Worm (Caenorhabditis elegans) whole organism, L2 larva: ENCODE data around the gene B0496.1.

Experiments used
- C34F6.9 ChIP-seq: fragments of 150-350 bp; optimal IDR thresholded peaks from 2 replicates; lab custom pipeline; 2014; ENCODE audit warnings: missing biosample characterization, missing genetic modification characterization
- F13H6.1 ChIP-seq: sonication (generic microtip); optimal IDR thresholded peaks from 2 replicates; lab custom pipeline; 2016; ENCODE audit warnings: missing genetic modification characterization, missing compliant biosample characterization
- R02D3.7 ChIP-seq: fragments of 150-350 bp; optimal IDR thresholded peaks from 2 replicates; lab custom pipeline; 2014; ENCODE audit warnings: missing biosample characterization, missing genetic modification characterization
- Y55F3AM.14 ChIP-seq: fragments of 200-800 bp; sonication (Bioruptor generic); optimal IDR thresholded peaks from 2 replicates; lab custom pipeline; 2018; ENCODE audit warnings: mild to moderate bottlenecking, missing genetic modification characterization, missing compliant biosample characterization
- ZK546.5 ChIP-seq: sonication (generic microtip); optimal IDR thresholded peaks from 2 replicates; lab custom pipeline; 2017; ENCODE audit warnings: missing biosample characterization, missing genetic modification characterization
- aly-2 ChIP-seq: fragments of 150-350 bp; optimal IDR thresholded peaks from 2 replicates; lab custom pipeline; 2014; ENCODE audit warnings: missing biosample characterization, missing genetic modification characterization
- blmp-1 ChIP-seq: sonication (generic microtip); optimal IDR thresholded peaks from 2 replicates; lab custom pipeline; 2017; ENCODE audit warnings: missing genetic modification characterization, mild to moderate bottlenecking, missing compliant biosample characterization, antibody characterized with exemption, moderate library complexity; ENCODE audit not compliant: insufficient read depth
- crh-2 ChIP-seq: sonication (generic microtip); optimal IDR thresholded peaks from 2 replicates; lab custom pipeline; 2017; ENCODE audit warnings: missing biosample characterization, missing genetic modification characterization
- dmd-4 ChIP-seq: sonication (generic microtip); optimal IDR thresholded peaks from 2 replicates; lab custom pipeline; 2017; ENCODE audit warnings: missing biosample characterization, missing genetic modification characterization
- elt-1 ChIP-seq: fragments of 150-350 bp; optimal IDR thresholded peaks from 2 replicates; lab custom pipeline; 2014; ENCODE audit warnings: missing biosample characterization, missing genetic modification characterization
- elt-3 ChIP-seq: sonication (generic microtip); optimal IDR thresholded peaks from 2 replicates; lab custom pipeline; 2017; ENCODE audit warnings: missing biosample characterization, missing genetic modification characterization
- fos-1 ChIP-seq: fragments of 150-350 bp; optimal IDR thresholded peaks from 2 replicates; lab custom pipeline; 2014; ENCODE audit warnings: missing biosample characterization, missing genetic modification characterization
- gmeb-1 ChIP-seq: fragments of 150-350 bp; optimal IDR thresholded peaks from 2 replicates; lab custom pipeline; 2014; ENCODE audit warnings: missing biosample characterization, missing genetic modification characterization
- lsy-2 ChIP-seq, 2 experiments: fragments of 150-350 bp in 1 of 2; sonication (generic microtip) in 1 of 2; optimal IDR thresholded peaks; 2 replicates each; lab custom pipeline; 2014 to 2017; ENCODE audit warnings: missing biosample characterization in 2 of 2, missing genetic modification characterization in 2 of 2
- mab-5 ChIP-seq: fragments of 150-350 bp; optimal IDR thresholded peaks from 2 replicates; lab custom pipeline; 2014; ENCODE audit warnings: missing biosample characterization, missing genetic modification characterization
- mbf-1 ChIP-seq: sonication (generic microtip); optimal IDR thresholded peaks from 2 replicates; lab custom pipeline; 2017; ENCODE audit warnings: missing biosample characterization, missing genetic modification characterization
- mdl-1 ChIP-seq, 2 experiments: fragments of 150-350 bp in 1 of 2; sonication (generic microtip) in 1 of 2; optimal IDR thresholded peaks; 2 replicates each; lab custom pipeline; 2017; ENCODE audit warnings: missing biosample characterization in 2 of 2, missing genetic modification characterization in 2 of 2
- nhr-11 ChIP-seq: fragments of 150-350 bp; optimal IDR thresholded peaks from 2 replicates; lab custom pipeline; 2014; ENCODE audit warnings: missing biosample characterization, missing genetic modification characterization
- nhr-129 ChIP-seq: fragments of 150-350 bp; optimal IDR thresholded peaks from 2 replicates; lab custom pipeline; 2014; ENCODE audit warnings: missing biosample characterization, missing genetic modification characterization
- nhr-23 ChIP-seq: fragments of 150-350 bp; optimal IDR thresholded peaks from 2 replicates; lab custom pipeline; 2014; ENCODE audit warnings: missing biosample characterization, missing genetic modification reagents, missing genetic modification characterization
- nhr-6 ChIP-seq: fragments of 150-350 bp; optimal IDR thresholded peaks from 2 replicates; lab custom pipeline; 2014; ENCODE audit warnings: missing biosample characterization, missing genetic modification characterization
- nhr-77 ChIP-seq: fragments of 150-350 bp; optimal IDR thresholded peaks from 2 replicates; lab custom pipeline; 2014; ENCODE audit warnings: missing biosample characterization, missing genetic modification characterization
- peb-1 ChIP-seq: fragments of 150-350 bp; optimal IDR thresholded peaks from 2 replicates; lab custom pipeline; 2014; ENCODE audit warnings: missing biosample characterization, missing genetic modification characterization
- skn-1 ChIP-seq: sonication (generic microtip); optimal IDR thresholded peaks from 2 replicates; lab custom pipeline; 2017; ENCODE audit warnings: missing biosample characterization, missing genetic modification characterization
- sma-3 ChIP-seq: sonication (generic microtip); optimal IDR thresholded peaks from 2 replicates; lab custom pipeline; 2016; ENCODE audit warnings: missing genetic modification reagents, missing genetic modification characterization, missing compliant biosample characterization
- sma-9 ChIP-seq, 2 experiments: fragments of 150-350 bp in 1 of 2; sonication (generic microtip) in 1 of 2; optimal IDR thresholded peaks; 2 replicates each; lab custom pipeline; 2014 to 2016; ENCODE audit warnings: missing genetic modification characterization in 2 of 2, mild to moderate bottlenecking in 1 of 2, missing biosample characterization in 1 of 2, missing compliant biosample characterization in 1 of 2, missing genetic modification reagents in 1 of 2, moderate library complexity in 1 of 2
- snpc-4 ChIP-seq: fragments of 150-350 bp; optimal IDR thresholded peaks from 2 replicates; lab custom pipeline; 2014; ENCODE audit warnings: missing biosample characterization, missing genetic modification characterization
- unc-39 ChIP-seq: fragments of 150-350 bp; optimal IDR thresholded peaks from 2 replicates; lab custom pipeline; 2014; ENCODE audit warnings: missing biosample characterization, missing genetic modification characterization
- unc-62 ChIP-seq: fragments of 150-350 bp; optimal IDR thresholded peaks from 2 replicates; lab custom pipeline; 2014; ENCODE audit warnings: missing biosample characterization, missing genetic modification reagents, missing genetic modification characterization
- ztf-11 ChIP-seq: sonication (generic microtip); optimal IDR thresholded peaks from 2 replicates; lab custom pipeline; 2017; ENCODE audit warnings: missing biosample characterization, missing genetic modification characterization
- ztf-4 ChIP-seq: fragments of 150-350 bp; optimal IDR thresholded peaks from 2 replicates; lab custom pipeline; 2014; ENCODE audit warnings: missing biosample characterization, missing genetic modification characterization

Gene B0496.1

ce11 chrIV:7428347-7428746 is 17.7 kb upstream of the B0496.1 start:
- TF ChIP-seq nhr-11 (no peak), nhr-129 (tag; lab: Kevin White, UChicago) (peak; percentile 19), lsy-2 (tag; optimal IDR thresholded peaks at IDR 0.05; lab: Kevin White, UChicago) (peak in 1 of 2 experiments; percentile 8)

ce11 chrIV:7428998-7429397 is 17.1 kb upstream of the B0496.1 start:
- TF ChIP-seq unc-39 (tag; lab: Kevin White, UChicago) (no peak), unc-62 (GFP tag; lab: Kevin White, UChicago) (no peak), sma-9 (GFP tag; optimal IDR thresholded peaks at IDR 0.05; lab: Kevin White, UChicago) (peak; percentile 40), sma-9 (tag; optimal IDR thresholded peaks at IDR 0.05; lab: Kevin White, UChicago) (no peak), sma-3 (no peak), fos-1 (tag; lab: Kevin White, UChicago) (no peak), nhr-6 (tag; lab: Kevin White, UChicago) (no peak), elt-3 (no peak), C34F6.9 (tag; lab: Kevin White, UChicago) (no peak), elt-1 (no peak), ZK546.5 (tag; lab: Kevin White, UChicago) (no peak), ztf-4 (tag; lab: Kevin White, UChicago) (no peak), nhr-129 (tag; lab: Kevin White, UChicago) (peak; percentile 32), nhr-77 (no peak), snpc-4 (tag; lab: Kevin White, UChicago) (no peak), nhr-23 (no peak), mab-5 (tag; lab: Kevin White, UChicago) (peak; percentile 27), ztf-11 (tag; lab: Kevin White, UChicago) (no peak), F13H6.1 (tag; lab: Kevin White, UChicago) (peak; percentile 37), R02D3.7 (tag; lab: Kevin White, UChicago) (no peak)
- TF ChIP-seq, all 48 proteins: peak for 4

ce11 chrIV:7433858-7434257 is 12.2 kb upstream of the B0496.1 start, which contains the start of gene B0496.11:
B0496.11 (minus strand) TSS chrIV:7433958.
- TF ChIP-seq aly-2: no peak
- TF ChIP-seq ZK546.5 (tag; lab: Kevin White, UChicago): no peak

- TF ChIP-seq lsy-2 (tag; optimal IDR thresholded peaks at IDR 0.05; lab: Kevin White, UChicago) (no peak), mab-5 (tag; lab: Kevin White, UChicago) (no peak)
Measured at ce11 chrIV:7439377-7439776, 6.7 kb upstream of the B0496.1 start.

- no peak for TF ChIP-seq lsy-2 (tag; optimal IDR thresholded peaks at IDR 0.05; lab: Kevin White, UChicago)
- peak; percentile 80 for TF ChIP-seq blmp-1 (tag; lab: Kevin White, UChicago)
Measured at ce11 chrIV:7440238-7440637, 5.9 kb upstream of the B0496.1 start.

ce11 chrIV:7445236-7445635 is 859 bp upstream of the B0496.1 start, which contains the start of gene valv-1:
valv-1 (minus strand) TSS chrIV:7445336.
- TF ChIP-seq nhr-77 (no peak), unc-39 (tag; lab: Kevin White, UChicago) (no peak), fos-1 (tag; lab: Kevin White, UChicago) (peak; percentile 28), peb-1 (tag; lab: Kevin White, UChicago) (no peak), mbf-1 (tag; lab: Kevin White, UChicago) (no peak), gmeb-1 (no peak), crh-2 (tag; lab: Kevin White, UChicago) (no peak)
- TF ChIP-seq, all 48 proteins: peak for 1

- TF ChIP-seq skn-1 (tag; lab: Kevin White, UChicago) (no peak), nhr-129 (tag; lab: Kevin White, UChicago) (no peak), mdl-1 (tag; optimal IDR thresholded peaks at IDR 0.05; lab: Kevin White, UChicago) (no peak), dmd-4 (tag; lab: Kevin White, UChicago) (no peak), Y55F3AM.14 (GFP tag; lab: Kevin White, UChicago) (no peak), sma-9 (GFP tag; optimal IDR thresholded peaks at IDR 0.05; lab: Kevin White, UChicago) (no peak), sma-9 (tag; optimal IDR thresholded peaks at IDR 0.05; lab: Kevin White, UChicago) (no peak)
- TF ChIP-seq, all 48 proteins: peak for 0
Measured at ce11 chrIV:7447556-7447955, 1.5 kb downstream of the B0496.1 start, which contains the start of gene B0496.2. B0496.2 (plus strand) TSS chrIV:7447856.
